Fruit fly (Drosophila melanogaster) whole organism, embryonic: ENCODE results near the gene CG10513.

Experiments
- CG13287 ChIP-seq: fragments of 200-800 bp; sonication (Bioruptor generic); IDR thresholded peaks from 2 replicates; pipeline ENCODE4 v1.3.6; 2022; ENCODE audit warnings: missing biosample characterization, missing genetic modification characterization; ENCODE audit not compliant: partially characterized antibody
- CG14050 ChIP-seq: fragments of 200-800 bp; sonication (Bioruptor generic); IDR thresholded peaks from 3 replicates; pipeline ENCODE4 v1.3.6; 2022; ENCODE audit warnings: missing biosample characterization, missing genetic modification characterization
- CG14441 ChIP-seq: fragments of 200-800 bp; sonication (Bioruptor generic); IDR thresholded peaks from 2 replicates; pipeline ENCODE4 v1.3.6; 2022; ENCODE audit warnings: missing biosample characterization, missing genetic modification characterization
- CG14860 ChIP-seq: fragments of 200-800 bp; sonication (Bioruptor generic); IDR thresholded peaks from 3 replicates; pipeline ENCODE4 v1.3.6; 2022; ENCODE audit warnings: missing biosample characterization, missing genetic modification characterization; ENCODE audit not compliant: partially characterized antibody
- CG14965 ChIP-seq: fragments of 200-800 bp; sonication (Bioruptor generic); optimal IDR thresholded peaks from 2 replicates; lab custom pipeline; 2016; ENCODE audit warnings: missing biosample characterization, missing genetic modification characterization, borderline replicate concordance
- CG15479 ChIP-seq: fragments of 200-800 bp; sonication (Bioruptor generic); optimal IDR thresholded peaks from 3 replicates; lab custom pipeline; 2019; ENCODE audit warnings: missing biosample characterization, mild to moderate bottlenecking, missing genetic modification characterization, moderate library complexity
- CG16779 ChIP-seq: fragments of 200-800 bp; sonication (Bioruptor generic); IDR thresholded peaks from 2 replicates; pipeline ENCODE4 v1.3.6; 2022; ENCODE audit warnings: missing biosample characterization, missing genetic modification characterization
- CG18262 ChIP-seq: fragments of 200-800 bp; optimal IDR thresholded peaks from 3 replicates; lab custom pipeline; 2019; ENCODE audit warnings: missing biosample characterization, mild to moderate bottlenecking, missing genetic modification characterization, moderate library complexity
- CG2129 ChIP-seq: fragments of 200-800 bp; sonication (Bioruptor generic); IDR thresholded peaks from 2 replicates; pipeline ENCODE4 v1.3.6; 2022; ENCODE audit warnings: missing biosample characterization, missing genetic modification characterization; ENCODE audit not compliant: partially characterized antibody
- CG31365 ChIP-seq: fragments of 200-800 bp; sonication (Bioruptor generic); optimal IDR thresholded peaks from 2 replicates; lab custom pipeline; 2018; ENCODE audit warnings: missing biosample characterization, mild to moderate bottlenecking, missing genetic modification characterization
- CG3163 ChIP-seq: fragments of 200-800 bp; sonication (Bioruptor generic); optimal IDR thresholded peaks from 3 replicates; lab custom pipeline; 2016; ENCODE audit warnings: missing biosample characterization, missing genetic modification characterization
- CG32532 ChIP-seq: fragments of 200-800 bp; sonication (Bioruptor generic); IDR thresholded peaks from 2 replicates; pipeline ENCODE4 v1.3.6; 2022; ENCODE audit warnings: missing biosample characterization, missing genetic modification characterization
- CG34376 ChIP-seq: fragments of 200-800 bp; sonication (Bioruptor generic); optimal IDR thresholded peaks from 2 replicates; lab custom pipeline; 2018; ENCODE audit warnings: missing biosample characterization, mild to moderate bottlenecking, missing genetic modification characterization
- CG4328 ChIP-seq: fragments of 200-800 bp; sonication (Bioruptor generic); optimal IDR thresholded peaks from 3 replicates; lab custom pipeline; 2017; ENCODE audit warnings: missing biosample characterization, missing genetic modification reagents, missing genetic modification characterization
- CG4404 ChIP-seq: fragments of 200-800 bp; sonication (Bioruptor generic); IDR thresholded peaks from 2 replicates; pipeline ENCODE4 v1.3.6; 2022; ENCODE audit warnings: missing biosample characterization, missing genetic modification characterization
- CG4854 ChIP-seq: fragments of 200-800 bp; sonication (Bioruptor generic); optimal IDR thresholded peaks from 2 replicates; lab custom pipeline; 2016; ENCODE audit warnings: missing biosample characterization, missing genetic modification characterization, inconsistent platforms
- CG8944 ChIP-seq: fragments of 200-800 bp; sonication (Bioruptor generic); optimal IDR thresholded peaks from 3 replicates; lab custom pipeline; 2016; ENCODE audit warnings: missing biosample characterization, missing genetic modification characterization
- CG9215 ChIP-seq: fragments of 200-800 bp; sonication (Bioruptor generic); IDR thresholded peaks from 2 replicates; pipeline ENCODE4 v1.3.6; 2022; ENCODE audit warnings: missing biosample characterization, missing genetic modification characterization
- CG9609 ChIP-seq: fragments of 200-800 bp; sonication (Bioruptor generic); optimal IDR thresholded peaks from 3 replicates; lab custom pipeline; 2016; ENCODE audit warnings: missing biosample characterization, missing genetic modification characterization
- CHES-1-like ChIP-seq: fragments of 200-800 bp; sonication (Bioruptor generic); optimal IDR thresholded peaks from 2 replicates; lab custom pipeline; 2016; ENCODE audit warnings: missing biosample characterization, missing genetic modification characterization
- D19A ChIP-seq: fragments of 200-800 bp; optimal IDR thresholded peaks from 3 replicates; lab custom pipeline; 2019; ENCODE audit warnings: missing biosample characterization, mild to moderate bottlenecking, missing genetic modification characterization, moderate library complexity
- Dad ChIP-seq: fragments of 200-800 bp; sonication (Bioruptor generic); optimal IDR thresholded peaks from 3 replicates; lab custom pipeline; 2016; ENCODE audit warnings: missing biosample characterization, missing genetic modification characterization
- Dbx ChIP-seq: fragments of 200-800 bp; sonication (Bioruptor generic); IDR thresholded peaks from 3 replicates; pipeline ENCODE4 v1.3.6; 2022; ENCODE audit warnings: missing biosample characterization, missing genetic modification characterization
- Dip2 ChIP-seq: fragments of 200-800 bp; sonication (Bioruptor generic); IDR thresholded peaks from 2 replicates; pipeline ENCODE4 v1.3.6; 2022; ENCODE audit warnings: missing biosample characterization, missing genetic modification characterization
- ERR ChIP-seq: fragments of 200-800 bp; sonication (Bioruptor generic); optimal IDR thresholded peaks from 2 replicates; lab custom pipeline; 2016; ENCODE audit warnings: missing biosample characterization, missing genetic modification characterization
- GATAe ChIP-seq: fragments of 200-800 bp; sonication (Bioruptor generic); conservative IDR thresholded peaks from 2 replicates; pipeline ENCODE4 v1.3.6; 2022; ENCODE audit warnings: missing biosample characterization, missing genetic modification characterization
- H15 ChIP-seq: fragments of 200-800 bp; sonication (Bioruptor generic); IDR thresholded peaks from 3 replicates; pipeline ENCODE4 v1.3.6; 2022; ENCODE audit warnings: missing biosample characterization, missing genetic modification characterization
- Lim3 ChIP-seq: fragments of 200-800 bp; sonication (Bioruptor generic); IDR thresholded peaks from 2 replicates; pipeline ENCODE4 v1.3.6; 2022; ENCODE audit warnings: missing biosample characterization, missing genetic modification characterization
- Max ChIP-seq: fragments of 200-800 bp; sonication (Bioruptor generic); optimal IDR thresholded peaks from 2 replicates; lab custom pipeline; 2016; ENCODE audit warnings: missing biosample characterization, mild to moderate bottlenecking, missing genetic modification characterization
- Stat92E ChIP-seq, 3 experiments: fragments of >200 bp in 2 of 3; fragments of 200-800 bp in 1 of 3; sonication (Bioruptor generic) in 1 of 3; optimal IDR thresholded peaks; 2 replicates each; lab custom pipeline; 2017 to 2019; ENCODE audit warnings: missing biosample characterization in 3 of 3, missing genetic modification characterization in 3 of 3, mild to moderate bottlenecking in 1 of 3, moderate library complexity in 1 of 3
- ash1 ChIP-seq: fragments of 200-800 bp; sonication (Bioruptor generic); optimal IDR thresholded peaks from 2 replicates; lab custom pipeline; 2018; ENCODE audit warnings: missing biosample characterization, mild to moderate bottlenecking, missing genetic modification characterization
- az2 ChIP-seq: fragments of 200-800 bp; sonication (Bioruptor generic); optimal IDR thresholded peaks from 3 replicates; lab custom pipeline; 2016; ENCODE audit warnings: missing biosample characterization, missing genetic modification characterization
- chn ChIP-seq: fragments of 200-800 bp; sonication (Bioruptor generic); optimal IDR thresholded peaks from 2 replicates; lab custom pipeline; 2016; ENCODE audit warnings: missing biosample characterization, missing genetic modification characterization
- dmrt11E ChIP-seq: fragments of 200-800 bp; sonication (Bioruptor generic); optimal IDR thresholded peaks from 3 replicates; lab custom pipeline; 2018; ENCODE audit warnings: missing biosample characterization, mild to moderate bottlenecking, missing genetic modification characterization, moderate library complexity
- dpn ChIP-seq, 2 experiments: fragments of 200-800 bp; sonication (Bioruptor generic); optimal IDR thresholded peaks; 3 replicates each; lab custom pipeline; 2016; ENCODE audit warnings: missing biosample characterization in 2 of 2, missing genetic modification characterization in 2 of 2
- exex ChIP-seq: fragments of 200-800 bp; sonication (Bioruptor generic); optimal IDR thresholded peaks from 4 replicates; lab custom pipeline; 2018; ENCODE audit warnings: missing biosample characterization, mild to moderate bottlenecking, missing genetic modification characterization, moderate library complexity
- fd102C ChIP-seq: fragments of 200-800 bp; sonication (Bioruptor generic); optimal IDR thresholded peaks from 2 replicates; lab custom pipeline; 2018; ENCODE audit warnings: missing biosample characterization, mild to moderate bottlenecking, missing genetic modification characterization, moderate library complexity
- fu2 ChIP-seq: fragments of 200-800 bp; sonication (Bioruptor generic); optimal IDR thresholded peaks from 2 replicates; lab custom pipeline; 2016; ENCODE audit warnings: missing biosample characterization, missing genetic modification characterization
- gt ChIP-seq: fragments of 200-800 bp; sonication (Bioruptor generic); IDR thresholded peaks from 2 replicates; pipeline ENCODE4 v1.3.6; 2022; ENCODE audit warnings: missing biosample characterization, missing genetic modification characterization
- hb ChIP-seq: fragments of 200-800 bp; sonication (Bioruptor generic); IDR thresholded peaks from 3 replicates; pipeline ENCODE4 v1.3.6; 2022; ENCODE audit warnings: missing biosample characterization, missing genetic modification characterization; ENCODE audit not compliant: partially characterized antibody
- hbn ChIP-seq: fragments of 200-800 bp; sonication (Bioruptor generic); IDR thresholded peaks from 2 replicates; pipeline ENCODE4 v1.3.6; 2022; ENCODE audit warnings: missing biosample characterization, missing genetic modification characterization; ENCODE audit not compliant: partially characterized antibody
- her ChIP-seq: fragments of 200-800 bp; sonication (Bioruptor generic); optimal IDR thresholded peaks from 2 replicates; lab custom pipeline; 2016; ENCODE audit warnings: missing biosample characterization, missing genetic modification characterization
- hth ChIP-seq: fragments of >200 bp; optimal IDR thresholded peaks from 2 replicates; lab custom pipeline; 2017; ENCODE audit warnings: inconsistent platforms
- insv ChIP-seq, 2 experiments: fragments of 200-800 bp; sonication (Bioruptor generic); optimal IDR thresholded peaks; 3 replicates each; lab custom pipeline; 2016 to 2018; ENCODE audit warnings: missing biosample characterization in 2 of 2, missing genetic modification characterization in 2 of 2
- mirr ChIP-seq: fragments of 200-800 bp; sonication (Bioruptor generic); optimal IDR thresholded peaks from 3 replicates; lab custom pipeline; 2018; ENCODE audit warnings: missing biosample characterization, mild to moderate bottlenecking, missing genetic modification characterization
- mld ChIP-seq: fragments of 200-800 bp; sonication (Bioruptor generic); IDR thresholded peaks from 3 replicates; pipeline ENCODE4 v1.3.6; 2022; ENCODE audit warnings: missing biosample characterization, missing genetic modification characterization; ENCODE audit not compliant: partially characterized antibody
- pnt ChIP-seq: fragments of 200-800 bp; sonication (Bioruptor generic); optimal IDR thresholded peaks from 3 replicates; lab custom pipeline; 2016; ENCODE audit warnings: missing biosample characterization, missing genetic modification characterization
- row ChIP-seq: fragments of 200-800 bp; sonication (Bioruptor generic); IDR thresholded peaks from 3 replicates; pipeline ENCODE4 v1.3.6; 2022; ENCODE audit warnings: missing biosample characterization, missing genetic modification characterization
- seq ChIP-seq: fragments of 200-800 bp; sonication (Bioruptor generic); IDR thresholded peaks from 2 replicates; pipeline ENCODE4 v1.3.6; 2022; ENCODE audit warnings: missing biosample characterization, missing genetic modification characterization
- ttk ChIP-seq: fragments of 200-800 bp; sonication (Bioruptor generic); IDR thresholded peaks from 2 replicates; pipeline ENCODE4 v2.1.2; 2022; ENCODE audit warnings: missing biosample characterization, missing genetic modification characterization
- tx ChIP-seq: fragments of 200-800 bp; sonication (Bioruptor generic); optimal IDR thresholded peaks from 2 replicates; lab custom pipeline; 2016; ENCODE audit warnings: missing biosample characterization, missing genetic modification characterization
- wdn ChIP-seq: fragments of 200-800 bp; sonication (Bioruptor generic); IDR thresholded peaks from 2 replicates; pipeline ENCODE4 v1.3.6; 2022; ENCODE audit warnings: missing biosample characterization, missing genetic modification characterization

CG10513 gene

DNA sequence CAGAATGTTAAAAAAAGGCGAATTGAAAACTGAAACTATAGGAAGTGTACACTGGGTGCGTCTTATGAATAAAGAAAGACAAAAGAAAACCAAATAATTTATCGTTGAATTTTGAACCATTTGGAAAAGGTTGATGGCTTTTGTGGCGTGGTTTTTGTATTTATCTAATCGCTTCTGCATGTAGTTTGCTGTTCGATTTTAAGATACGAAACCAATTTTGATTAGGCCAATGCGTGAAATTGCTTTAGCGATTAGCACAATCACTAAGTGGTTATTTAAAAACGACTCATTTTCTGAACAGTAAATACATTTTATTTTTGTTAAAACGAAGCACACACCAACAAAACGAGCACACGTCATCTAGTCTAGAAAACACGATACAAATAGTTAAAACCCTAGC lies 16.3 kb downstream of the CG10513 start (continued):
- TF ChIP-seq Dbx (GFP tag; lab: Robert Waterston, UW) = no peak
- no peak for TF ChIP-seq CG13287 (GFP tag; lab: Robert Waterston, UW)
- TF ChIP-seq CG32532 (GFP tag; lab: Robert Waterston, UW) = no peak
- no peak for TF ChIP-seq dmrt11E (tag; lab: Kevin White, UChicago)
- no peak for TF ChIP-seq hth
- no peak for TF ChIP-seq Stat92E (GFP tag; optimal IDR thresholded peaks at IDR 0.05; lab: Kevin White, UChicago)
- no peak for TF ChIP-seq gt (GFP tag; lab: Robert Waterston, UW)
- TF ChIP-seq Dip2 = no peak
- TF ChIP-seq tx (GFP tag; lab: Kevin White, UChicago) = no peak
- TF ChIP-seq Dad (GFP tag; lab: Kevin White, UChicago) = no peak
- TF ChIP-seq mirr = peak; percentile 93
- TF ChIP-seq CG34376 (GFP tag; lab: Kevin White, UChicago) = peak; percentile 47
- no peak for TF ChIP-seq H15 (GFP tag; lab: Robert Waterston, UW)
- TF ChIP-seq chn = no peak
- no peak for TF ChIP-seq hbn
- no peak for TF ChIP-seq hb (GFP tag; lab: Robert Waterston, UW)
- TF ChIP-seq CG31365 (tag; lab: Kevin White, UChicago) = no peak
- no peak for TF ChIP-seq CG14965
- TF ChIP-seq CG9609 (GFP tag; lab: Kevin White, UChicago) = no peak
- TF ChIP-seq CG16779 (GFP tag; lab: Robert Waterston, UW) = no peak
- no peak for TF ChIP-seq Max
- no peak for TF ChIP-seq az2 (GFP tag; lab: Kevin White, UChicago)
- TF ChIP-seq CHES-1-like (GFP tag; lab: Kevin White, UChicago) = no peak
- TF ChIP-seq her (GFP tag; lab: Kevin White, UChicago) = no peak
- TF ChIP-seq CG2129 (GFP tag; lab: Robert Waterston, UW) = no peak
- TF ChIP-seq pnt (GFP tag; lab: Kevin White, UChicago) = no peak
- no peak for TF ChIP-seq ttk (GFP tag; lab: Robert Waterston, UW)
- no peak for TF ChIP-seq fu2 (GFP tag; lab: Kevin White, UChicago)
- no peak for TF ChIP-seq Lim3 (GFP tag; lab: Robert Waterston, UW)
- TF ChIP-seq D19A (tag; lab: Kevin White, UChicago) = peak; percentile 52
- no peak for TF ChIP-seq CG14050 (GFP tag; lab: Robert Waterston, UW)
- peak; percentile 53; the same call in 1 of the 2 replicates for TF ChIP-seq GATAe (GFP tag; lab: Robert Waterston, UW)
- TF ChIP-seq CG3163 (GFP tag; lab: Kevin White, UChicago) = no peak
- TF ChIP-seq CG8944 = no peak
- no peak for TF ChIP-seq CG18262 (tag; lab: Kevin White, UChicago)
- peak; percentile 97 for TF ChIP-seq exex (tag; lab: Kevin White, UChicago)
- TF ChIP-seq row (GFP tag; lab: Robert Waterston, UW) = no peak
- TF ChIP-seq CG4328 (GFP tag; lab: Kevin White, UChicago) = no peak
- TF ChIP-seq CG9215 (GFP tag; lab: Robert Waterston, UW) = no peak

DNA sequence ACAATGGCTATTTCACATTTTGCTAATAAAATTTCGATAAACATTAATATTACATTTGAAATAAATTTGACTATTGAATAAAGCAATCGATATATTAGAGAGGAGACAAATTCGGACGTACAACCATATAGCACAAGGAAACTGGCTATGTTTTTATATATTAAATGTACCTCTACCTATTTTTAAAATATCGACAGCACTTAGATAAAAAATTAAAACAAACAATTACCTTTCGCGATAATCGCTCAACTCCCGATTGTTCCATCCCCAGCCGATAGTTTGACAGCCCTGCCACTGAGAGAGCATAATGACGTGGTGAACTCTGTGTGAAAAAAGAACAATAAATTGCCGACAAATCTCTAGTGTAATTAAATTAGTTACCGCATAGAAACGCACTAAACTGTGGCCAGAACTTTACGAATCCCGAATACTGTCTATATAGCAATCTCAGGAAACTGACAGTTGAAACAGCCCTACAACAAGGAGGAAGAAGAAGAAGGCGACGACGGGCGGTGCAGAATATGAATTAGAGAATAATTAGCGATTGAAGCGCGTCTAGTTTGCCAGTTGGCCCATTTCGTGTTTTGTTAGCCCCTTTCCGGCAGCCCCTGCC lies 18.3 kb downstream of the CG10513 start, which contains the start of gene CG11857:
CG11857 (plus strand) TSS at position 271 of the 613 bp plus-strand sequence.
- TF ChIP-seq CG15479 (peak; percentile 30), CG4404 (peak; percentile 100), dpn (GFP tag; optimal IDR thresholded peaks at IDR 0.05; lab: Kevin White, UChicago) (peak; percentile 98 to 99), ash1 (GFP tag; lab: Kevin White, UChicago) (peak; percentile 84), fd102C (peak; percentile 79), CG14441 (GFP tag; lab: Robert Waterston, UW) (peak; percentile 99), mld (GFP tag; lab: Robert Waterston, UW) (peak; percentile 98), CG3163 (GFP tag; lab: Kevin White, UChicago) (peak; percentile 87), CG14860 (GFP tag; lab: Robert Waterston, UW) (peak; percentile 100), wdn (GFP tag; lab: Robert Waterston, UW) (peak; percentile 97), CG4854 (GFP tag; lab: Kevin White, UChicago) (peak; percentile 96), seq (peak; percentile 97), insv (GFP tag; optimal IDR thresholded peaks at IDR 0.05; lab: Kevin White, UChicago) (peak in 1 of 2 experiments; percentile 77), ERR (GFP tag; lab: Kevin White, UChicago) (peak; percentile 95)
